In the genomic region with DNA sequence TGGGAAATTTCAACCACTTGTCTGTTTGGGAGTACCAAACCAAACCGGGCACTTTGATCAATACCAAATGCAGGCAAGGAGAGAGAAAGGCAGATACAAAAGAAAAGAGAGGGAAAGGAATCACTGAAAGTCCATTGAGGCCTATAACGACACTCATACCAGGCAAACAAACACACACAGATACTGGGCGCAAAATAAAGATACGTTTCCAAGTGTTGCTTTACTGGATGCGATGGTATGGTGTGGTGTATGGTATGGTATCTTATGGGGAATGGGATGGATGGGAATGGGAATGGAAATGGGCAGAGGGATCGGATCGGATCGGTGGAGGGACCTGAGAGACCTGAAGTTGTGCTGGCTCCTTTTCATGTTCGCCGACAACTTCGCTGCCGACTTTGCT, we compare ENCODE assay signal across 3 fruit fly cellular contexts.
TF ChIP-seq lines count a peak whose summit lies in the region.

No protein-coding gene starts in this region.

- no peak for TF ChIP-seq CTCF in whole organism, embryonic (GFP tag; optimal IDR thresholded peaks at IDR 0.05; lab: Kevin White, UChicago)

TF ChIP-seq in whole organism, embryonic, 481 proteins besides CTCF, POLR2A, EP300 and RAD21:
- TF ChIP-seq CG16779 (GFP tag; IDR thresholded peaks at IDR 0.05; lab: Robert Waterston, UW) (no peak), cg (GFP tag; optimal IDR thresholded peaks at IDR 0.05; lab: Kevin White, UChicago) (peak; percentile 62), Ravus (GFP tag; IDR thresholded peaks at IDR 0.05; lab: Robert Waterston, UW) (no peak), Dad (GFP tag; optimal IDR thresholded peaks at IDR 0.05; lab: Kevin White, UChicago) (no peak), CG4360 (GFP tag; IDR thresholded peaks at IDR 0.05; lab: Robert Waterston, UW) (no peak), tll (GFP tag; optimal IDR thresholded peaks at IDR 0.05; lab: Kevin White, UChicago) (no peak)

TF ChIP-seq in whole organism, prepupa, 60 proteins besides CTCF, POLR2A, EP300 and RAD21:
- peak; percentile 19 for TF ChIP-seq Blimp-1 (GFP tag; optimal IDR thresholded peaks at IDR 0.05; lab: Kevin White, UChicago)
- no peak for TF ChIP-seq fd59A (GFP tag; optimal IDR thresholded peaks at IDR 0.05; lab: Kevin White, UChicago)
- peak; percentile 64 for TF ChIP-seq Eip78C (GFP tag; lab: Kevin White, UChicago)

TF ChIP-seq in whole organism, pupa, 21 proteins besides CTCF, POLR2A, EP300 and RAD21:
- peak; percentile 1 for TF ChIP-seq CG13204 (GFP tag; optimal IDR thresholded peaks at IDR 0.05; lab: Kevin White, UChicago)
- TF ChIP-seq D1 (tag; optimal IDR thresholded peaks at IDR 0.05; lab: Kevin White, UChicago): no peak
